Worm (Caenorhabditis elegans): ENCODE measurements around the gene R102.1.
A peak's percentile ranks its signal among the peaks of the same experiment; 100 is the strongest.

R102.1 gene

DNA sequence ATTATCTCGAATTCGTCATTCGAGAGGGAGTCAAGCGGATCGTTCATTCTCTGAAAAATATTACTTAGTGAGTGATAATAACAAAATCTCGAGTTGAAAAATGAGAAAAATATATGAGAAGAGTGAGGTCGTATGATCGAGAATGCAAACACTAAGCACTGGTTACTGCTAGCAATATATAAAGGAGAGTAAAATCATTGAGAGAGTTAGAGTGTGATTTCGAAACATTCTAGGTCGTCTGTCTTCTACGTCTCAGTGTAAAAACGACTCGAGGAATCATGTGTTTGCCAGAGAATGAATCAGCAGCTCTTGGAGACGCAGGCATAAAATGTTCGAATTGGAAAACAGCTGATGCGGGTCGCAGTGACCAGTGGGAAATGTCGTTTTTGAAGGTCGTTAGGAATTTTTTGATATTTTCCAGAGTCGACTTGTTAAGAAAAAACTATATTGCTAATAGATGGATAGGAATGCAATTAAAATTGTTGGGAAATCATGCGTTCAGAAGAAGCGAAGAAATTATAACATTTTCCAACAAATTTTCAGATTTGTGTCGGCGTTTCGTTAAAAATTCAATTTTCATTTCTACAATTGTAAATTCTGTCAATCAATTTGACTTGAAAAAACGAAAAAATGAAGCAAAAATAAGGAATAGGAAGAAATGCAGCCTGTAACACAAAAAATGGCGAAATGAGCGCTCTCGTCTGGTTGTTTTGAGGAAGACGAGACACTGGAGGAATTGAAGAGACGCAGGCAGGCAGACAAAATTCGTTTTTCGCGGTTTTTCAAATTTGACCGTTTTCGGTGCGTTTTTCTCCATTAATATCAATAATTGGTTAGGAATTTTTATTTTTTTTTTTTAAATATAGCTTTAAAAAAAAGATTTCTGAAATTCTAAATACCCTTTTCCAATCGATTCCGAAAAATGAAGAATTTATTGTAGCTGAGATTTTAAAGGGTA lies 11.5 kb downstream of the R102.1 start, which contains the start of gene allo-1 (continued):
- TF ChIP-seq elt-2 (tag; optimal IDR thresholded peaks at IDR 0.05) (peak; percentile 32), skn-1 (tag; optimal IDR thresholded peaks at IDR 0.05) (peak; percentile 71), egl-13 (tag; optimal IDR thresholded peaks at IDR 0.05) (no peak), ets-5 (GFP tag; IDR thresholded peaks at IDR 0.05) (no peak), mab-9 (GFP tag; IDR thresholded peaks at IDR 0.05) (no peak), fkh-10 (GFP tag; optimal IDR thresholded peaks at IDR 0.05) (no peak), swsn-7 (tag; optimal IDR thresholded peaks at IDR 0.05) (peak; percentile 44), fkh-8 (tag; optimal IDR thresholded peaks at IDR 0.05) (peak; percentile 68), nhr-77 (tag; optimal IDR thresholded peaks at IDR 0.05) (peak; percentile 32), nhr-71 (tag; optimal IDR thresholded peaks at IDR 0.05) (peak; percentile 87), nhr-85 (tag) (peak; percentile 94), ceh-90 (tag; optimal IDR thresholded peaks at IDR 0.05) (no peak), ceh-8 (GFP tag; optimal IDR thresholded peaks at IDR 0.05) (no peak), C16A3.4 (tag; optimal IDR thresholded peaks at IDR 0.05) (peak; percentile 72), nhr-28 (tag; optimal IDR thresholded peaks at IDR 0.05) (no peak), aha-1 (tag; optimal IDR thresholded peaks at IDR 0.05) (no peak), ztf-11 (tag; optimal IDR thresholded peaks at IDR 0.05) (no peak), pag-3 (tag; optimal IDR thresholded peaks at IDR 0.05; ENCODE audit: borderline replicate concordance, insufficient read depth) (peak; percentile 48), nhr-84 (tag; optimal IDR thresholded peaks at IDR 0.05) (no peak), dsc-1 (tag; optimal IDR thresholded peaks at IDR 0.05) (no peak), jun-1 (tag; optimal IDR thresholded peaks at IDR 0.05) (peak; percentile 84), lin-14 (GFP tag; optimal IDR thresholded peaks at IDR 0.05) (peak; percentile 97), nhr-237 (tag; optimal IDR thresholded peaks at IDR 0.05) (no peak), unc-98 (GFP tag; IDR thresholded peaks at IDR 0.05) (0 out of 2 replicates have a peak, but pooled peaks have one; percentile 32), snpc-4 (tag; optimal IDR thresholded peaks at IDR 0.05) (peak; percentile 66), irx-1 (tag; optimal IDR thresholded peaks at IDR 0.05) (peak; percentile 22), F16B12.6 (tag; optimal IDR thresholded peaks at IDR 0.05) (no peak), nhr-76 (tag; optimal IDR thresholded peaks at IDR 0.05) (no peak), lir-3 (tag; optimal IDR thresholded peaks at IDR 0.05; ENCODE audit: poor library complexity) (peak; percentile 40), zag-1 (tag; optimal IDR thresholded peaks at IDR 0.05) (no peak), lin-13 (GFP tag; optimal IDR thresholded peaks at IDR 0.05) (peak; percentile 53), nhr-47 (tag; optimal IDR thresholded peaks at IDR 0.05) (peak; percentile 53), egl-27 (tag; optimal IDR thresholded peaks at IDR 0.05) (peak in 1 of 2 experiments; percentile 52), vab-15 (tag; optimal IDR thresholded peaks at IDR 0.05) (no peak)

DNA sequence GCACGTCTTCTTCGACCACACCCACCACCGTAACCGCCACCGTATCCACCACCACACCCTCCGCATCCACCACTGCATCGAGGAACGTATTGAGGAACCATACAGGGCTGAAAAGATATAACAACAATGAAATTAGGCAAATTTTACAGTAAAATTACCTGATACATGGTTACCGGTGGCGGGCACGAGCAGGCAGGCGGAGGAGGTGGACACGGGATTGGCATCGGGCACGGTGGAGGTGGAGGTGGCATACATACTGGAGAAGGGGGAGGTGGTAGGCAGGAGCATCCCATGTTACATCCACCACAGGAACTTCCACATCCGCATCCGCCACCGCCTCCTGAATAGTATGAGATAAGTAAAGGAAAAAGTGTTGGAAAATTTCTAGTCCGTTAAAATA lies 12.6 kb downstream of the R102.1 start:
- no peak for TF ChIP-seq jun-1 (tag; optimal IDR thresholded peaks at IDR 0.05)
- no peak for TF ChIP-seq ceh-90 (tag; optimal IDR thresholded peaks at IDR 0.05)
- no peak for TF ChIP-seq efl-3 (GFP tag; optimal IDR thresholded peaks at IDR 0.05)
- TF ChIP-seq unc-130 (tag; optimal IDR thresholded peaks at IDR 0.05): no peak

DNA sequence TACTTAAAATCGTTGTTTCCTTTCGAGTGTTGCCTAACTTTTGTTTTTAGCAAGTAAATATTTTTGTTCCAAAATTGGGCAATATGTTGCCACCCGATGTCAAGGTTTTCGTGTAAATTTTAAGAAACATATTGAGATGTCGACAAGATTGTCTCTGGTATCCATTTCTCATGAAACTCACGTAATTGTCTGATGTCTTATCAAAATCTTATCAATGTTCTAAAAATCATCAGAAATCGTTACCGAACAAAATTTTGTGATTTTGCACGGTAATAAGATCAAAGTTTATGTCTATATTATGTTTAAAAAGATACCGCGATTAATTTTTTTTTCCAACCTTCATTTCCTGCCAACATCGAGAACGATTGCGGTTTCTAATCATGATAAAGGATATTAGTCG lies 13.2 kb downstream of the R102.1 start:
- no peak for TF ChIP-seq aly-2 (tag; optimal IDR thresholded peaks at IDR 0.05)
- no peak for TF ChIP-seq dpl-1 (GFP tag; optimal IDR thresholded peaks at IDR 0.05)
- TF ChIP-seq elt-3 (tag; optimal IDR thresholded peaks at IDR 0.05): no peak
- no peak for TF ChIP-seq aha-1 (tag; optimal IDR thresholded peaks at IDR 0.05)
- TF ChIP-seq blmp-1 (tag; optimal IDR thresholded peaks at IDR 0.05): no peak
- TF ChIP-seq nhr-19 (GFP tag; conservative IDR thresholded peaks at IDR 0.05): no peak
- no peak for TF ChIP-seq mdl-1 (tag; optimal IDR thresholded peaks at IDR 0.05)
- TF ChIP-seq nhr-77 (tag; optimal IDR thresholded peaks at IDR 0.05): no peak
- no peak for TF ChIP-seq nhr-11 (tag; optimal IDR thresholded peaks at IDR 0.05)
- no peak for TF ChIP-seq sptf-1 (tag; optimal IDR thresholded peaks at IDR 0.05)
- no peak for TF ChIP-seq zip-4 (GFP tag; optimal IDR thresholded peaks at IDR 0.05)
- TF ChIP-seq nhr-84 (tag; optimal IDR thresholded peaks at IDR 0.05): no peak
- TF ChIP-seq lin-39 (tag; optimal IDR thresholded peaks at IDR 0.05): no peak
- no peak for TF ChIP-seq C34B4.2 (tag; optimal IDR thresholded peaks at IDR 0.05)
- TF ChIP-seq alr-1 (tag; optimal IDR thresholded peaks at IDR 0.05; ENCODE audit: borderline replicate concordance): no peak
- TF ChIP-seq unc-62 (GFP tag; optimal IDR thresholded peaks at IDR 0.05): no peak
- no peak for TF ChIP-seq nhr-28 (tag; optimal IDR thresholded peaks at IDR 0.05)
- TF ChIP-seq fkh-8 (tag; optimal IDR thresholded peaks at IDR 0.05): no peak

Data from whole organism, L1 larva.